Worm (Caenorhabditis elegans) whole organism, L3 larva: ENCODE measurements around the gene nhl-3.

Experiments used
- ZK546.5 ChIP-seq: sonication (generic microtip); optimal IDR thresholded peaks from 2 replicates; lab custom pipeline; 2017; ENCODE audit warnings: missing biosample characterization, missing genetic modification characterization
- aly-2 ChIP-seq: fragments of 150-350 bp; optimal IDR thresholded peaks from 2 replicates; lab custom pipeline; 2014; ENCODE audit warnings: missing biosample characterization, missing genetic modification characterization
- ama-1 ChIP-seq: fragments of 150-350 bp; optimal IDR thresholded peaks from 2 replicates; lab custom pipeline; 2018
- ceh-9 ChIP-seq: sonication (generic microtip); optimal IDR thresholded peaks from 2 replicates; lab custom pipeline; 2018; ENCODE audit warnings: missing biosample characterization, missing genetic modification characterization
- egl-27 ChIP-seq: sonication (generic microtip); optimal IDR thresholded peaks from 4 replicates; lab custom pipeline; 2017; ENCODE audit warnings: missing biosample characterization, missing genetic modification reagents, missing genetic modification characterization
- lin-39 ChIP-seq: fragments of 150-350 bp; optimal IDR thresholded peaks from 2 replicates; lab custom pipeline; 2018; ENCODE audit warnings: missing biosample characterization, missing genetic modification reagents, missing genetic modification characterization
- mdl-1 ChIP-seq: fragments of 150-350 bp; optimal IDR thresholded peaks from 2 replicates; lab custom pipeline; 2014; ENCODE audit warnings: missing biosample characterization, missing genetic modification characterization
- nhr-12 ChIP-seq: fragments of 150-350 bp; optimal IDR thresholded peaks from 2 replicates; lab custom pipeline; 2014; ENCODE audit warnings: missing biosample characterization, missing genetic modification characterization
- nhr-25 ChIP-seq: sonication (generic microtip); optimal IDR thresholded peaks from 2 replicates; lab custom pipeline; 2017; ENCODE audit warnings: missing biosample characterization, missing genetic modification characterization
- nhr-67 ChIP-seq: fragments of 150-350 bp; optimal IDR thresholded peaks from 2 replicates; lab custom pipeline; 2014; ENCODE audit warnings: missing biosample characterization, missing genetic modification characterization
- pha-4 ChIP-seq: fragments of 150-350 bp; optimal IDR thresholded peaks from 2 replicates; lab custom pipeline; 2014; ENCODE audit warnings: missing biosample characterization, missing genetic modification reagents, missing genetic modification characterization
- pqm-1 ChIP-seq: fragments of 150-350 bp; optimal IDR thresholded peaks from 2 replicates; lab custom pipeline; 2017; ENCODE audit warnings: missing biosample characterization, missing genetic modification characterization, inconsistent platforms
- snpc-4 ChIP-seq: fragments of 150-350 bp; optimal IDR thresholded peaks from 2 replicates; lab custom pipeline; 2014; ENCODE audit warnings: missing biosample characterization, missing genetic modification characterization

ce11 chrII:614701-615100, 12.8 kb upstream of the nhl-3 start:
- TF ChIP-seq egl-27 (tag; lab: Kevin White, UChicago), result no peak
- no peak for TF ChIP-seq lin-39 (tag; lab: Kevin White, UChicago)
- TF ChIP-seq nhr-25, result no peak
- TF ChIP-seq pqm-1 (tag; lab: Kevin White, UChicago), result no peak
- no peak for TF ChIP-seq mdl-1 (tag; lab: Kevin White, UChicago)
- no peak for TF ChIP-seq snpc-4 (tag; lab: Kevin White, UChicago)
- no peak for TF ChIP-seq ceh-9 (tag; lab: Kevin White, UChicago)
- no peak for TF ChIP-seq nhr-12
- TF ChIP-seq pha-4 (tag; lab: Kevin White, UChicago), result no peak
- no peak for TF ChIP-seq ZK546.5
- no peak for TF ChIP-seq nhr-67 (tag; lab: Kevin White, UChicago)
- TF ChIP-seq aly-2 (tag; lab: Kevin White, UChicago), result no peak
- no peak for TF ChIP-seq ama-1 (lab: Kevin White, UChicago)
